Fruit fly (Drosophila melanogaster) whole organism: ENCODE measurements around the gene dar1.

ENCODE experiments used
- CG8478 ChIP-seq: fragments of >200 bp; optimal IDR thresholded peaks from 2 replicates; lab custom pipeline; 2018; ENCODE audit warnings: inconsistent platforms
- Dll ChIP-seq: fragments of >200 bp; optimal IDR thresholded peaks from 2 replicates; lab custom pipeline; 2017
- EcR ChIP-seq, 2 experiments: fragments of >200 bp; optimal IDR thresholded peaks; 2 replicates each; lab custom pipeline; 2017; ENCODE audit warnings: missing biosample characterization in 2 of 2, missing genetic modification characterization in 2 of 2, missing genetic modification reagents in 2 of 2
- pan ChIP-seq: fragments of >200 bp; optimal IDR thresholded peaks from 2 replicates; lab custom pipeline; 2017
- psq ChIP-seq: fragments of >200 bp; optimal IDR thresholded peaks from 2 replicates; lab custom pipeline; 2017
- usp ChIP-seq: fragments of >200 bp; optimal IDR thresholded peaks from 2 replicates; lab custom pipeline; 2017; ENCODE audit warnings: missing biosample characterization, missing genetic modification characterization, mixed read lengths

dm6 chr3L:3684004-3684403 lies 57.9 kb downstream of the dar1 start:
- TF ChIP-seq CG8478 (lab: Kevin White, UChicago), result no peak
- no peak for TF ChIP-seq pan (lab: Kevin White, UChicago)
- no peak for TF ChIP-seq usp (GFP tag; lab: Kevin White, UChicago)
- no peak for TF ChIP-seq Dll (lab: Kevin White, UChicago)
- no peak for TF ChIP-seq EcR (GFP tag; optimal IDR thresholded peaks at IDR 0.05; lab: Kevin White, UChicago)
- no peak for TF ChIP-seq psq
